Fruit fly (Drosophila melanogaster) whole organism, larva: ENCODE results near the gene sdt.

Experiments
- noc ChIP-seq: fragments of 200-800 bp; sonication (Bioruptor generic); optimal IDR thresholded peaks from 3 replicates; lab custom pipeline; 2019; ENCODE audit warnings: missing biosample characterization, mild to moderate bottlenecking, missing genetic modification characterization, moderate library complexity

sdt gene

DNA sequence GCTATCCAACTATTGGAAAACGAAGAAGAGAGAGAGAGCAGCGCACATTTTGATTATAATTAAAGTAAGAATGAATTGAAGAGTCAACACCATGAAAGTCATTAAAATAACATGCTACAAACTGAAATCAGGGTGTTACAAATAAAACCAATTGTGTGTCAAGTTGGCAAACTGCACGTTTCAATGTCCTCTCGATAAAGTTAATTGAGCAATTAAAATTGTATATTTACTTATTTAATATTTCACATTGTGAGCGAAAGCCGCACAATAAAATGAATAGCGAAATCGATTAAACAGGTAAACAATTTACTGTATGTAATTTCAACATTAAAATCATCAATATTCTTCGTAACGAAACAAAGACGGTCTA is 17.8 kb downstream of the sdt start:
- no peak for TF ChIP-seq noc (tag; lab: Kevin White, UChicago)

- TF ChIP-seq noc (tag; lab: Kevin White, UChicago), result no peak
Observed at dm6 chrX:8196598-8197228, 18.4 kb downstream of the sdt start.

dm6 chrX:8198935-8199580 is 20.7 kb downstream of the sdt start:
- peak; percentile 57 for TF ChIP-seq noc (tag; lab: Kevin White, UChicago)

dm6 chrX:8202724-8203362 is 24.5 kb downstream of the sdt start:
- peak; percentile 13 for TF ChIP-seq noc (tag; lab: Kevin White, UChicago)

DNA sequence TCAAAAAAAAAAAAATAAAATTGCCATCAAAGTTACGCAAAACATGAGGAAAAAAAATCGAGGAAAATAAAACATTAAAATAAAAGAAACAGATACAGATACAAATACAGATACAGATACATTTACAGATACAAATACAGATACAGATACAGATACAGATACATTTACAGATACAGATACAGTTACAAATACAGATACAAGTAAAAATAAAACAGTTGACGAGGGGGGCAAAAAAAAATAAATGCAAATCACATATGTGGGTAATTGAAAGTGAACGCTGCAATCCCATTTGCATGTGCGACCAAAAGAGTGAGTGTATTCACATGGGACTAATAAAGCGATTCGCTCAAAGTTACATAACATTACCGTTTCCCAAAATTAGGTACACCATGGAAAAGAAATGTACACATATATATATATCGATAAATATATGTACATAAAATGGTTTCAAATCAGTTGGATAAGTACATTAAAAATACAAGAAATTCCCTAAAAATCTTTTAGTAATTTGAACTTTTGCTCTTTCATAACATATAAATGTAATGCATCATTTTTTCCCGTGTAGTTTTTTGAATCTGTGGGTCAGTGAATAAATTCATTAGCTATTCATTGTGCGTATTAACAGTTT is 27.4 kb downstream of the sdt start:
- no peak for TF ChIP-seq noc (tag; lab: Kevin White, UChicago)

DNA sequence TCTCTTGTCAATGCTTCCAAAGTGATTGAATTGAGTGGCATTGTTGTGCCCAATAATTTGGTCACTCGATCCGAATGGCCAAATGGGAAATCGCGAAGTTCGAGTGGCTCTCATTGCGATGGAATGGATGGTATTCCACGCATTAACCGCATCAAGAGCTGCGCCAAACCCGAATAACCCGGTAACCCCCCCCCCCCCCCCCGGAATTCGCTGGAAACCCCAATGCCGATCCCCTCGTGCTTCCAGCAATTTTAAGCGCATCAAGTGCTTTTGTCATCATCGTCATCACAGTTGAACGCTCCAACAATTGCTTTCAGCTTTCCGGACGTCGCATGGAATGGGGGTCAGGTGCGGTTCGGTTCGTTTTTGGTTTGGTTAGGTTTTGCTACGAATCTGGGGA is 28.2 kb downstream of the sdt start:
- no peak for TF ChIP-seq noc (tag; lab: Kevin White, UChicago)

- no peak for TF ChIP-seq noc (tag; lab: Kevin White, UChicago)
Observed at dm6 chrX:8207054-8207453, 28.7 kb downstream of the sdt start.

DNA sequence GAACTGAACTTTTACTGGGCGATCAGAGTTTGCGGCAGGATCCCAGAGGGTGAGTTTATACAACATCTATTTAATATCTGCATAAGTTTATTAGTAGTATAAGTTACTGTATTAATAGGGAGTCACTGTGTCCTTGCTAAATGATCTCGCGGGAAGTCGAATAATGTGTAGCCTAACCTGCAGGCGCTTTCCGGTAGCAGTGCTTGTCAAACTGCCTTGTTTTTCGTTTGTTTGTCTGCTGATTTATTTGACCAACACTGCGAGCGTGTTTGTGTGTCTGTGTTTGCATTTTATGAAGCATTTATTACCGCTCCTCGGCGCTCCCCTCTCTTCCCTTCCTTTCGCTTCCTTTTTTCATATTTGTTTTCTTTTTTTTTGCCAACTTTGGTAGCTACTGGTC is 32.3 kb downstream of the sdt start:
- no peak for TF ChIP-seq noc (tag; lab: Kevin White, UChicago)

- no peak for TF ChIP-seq noc (tag; lab: Kevin White, UChicago)
Observed at dm6 chrX:8211094-8211730, 32.9 kb downstream of the sdt start.

DNA sequence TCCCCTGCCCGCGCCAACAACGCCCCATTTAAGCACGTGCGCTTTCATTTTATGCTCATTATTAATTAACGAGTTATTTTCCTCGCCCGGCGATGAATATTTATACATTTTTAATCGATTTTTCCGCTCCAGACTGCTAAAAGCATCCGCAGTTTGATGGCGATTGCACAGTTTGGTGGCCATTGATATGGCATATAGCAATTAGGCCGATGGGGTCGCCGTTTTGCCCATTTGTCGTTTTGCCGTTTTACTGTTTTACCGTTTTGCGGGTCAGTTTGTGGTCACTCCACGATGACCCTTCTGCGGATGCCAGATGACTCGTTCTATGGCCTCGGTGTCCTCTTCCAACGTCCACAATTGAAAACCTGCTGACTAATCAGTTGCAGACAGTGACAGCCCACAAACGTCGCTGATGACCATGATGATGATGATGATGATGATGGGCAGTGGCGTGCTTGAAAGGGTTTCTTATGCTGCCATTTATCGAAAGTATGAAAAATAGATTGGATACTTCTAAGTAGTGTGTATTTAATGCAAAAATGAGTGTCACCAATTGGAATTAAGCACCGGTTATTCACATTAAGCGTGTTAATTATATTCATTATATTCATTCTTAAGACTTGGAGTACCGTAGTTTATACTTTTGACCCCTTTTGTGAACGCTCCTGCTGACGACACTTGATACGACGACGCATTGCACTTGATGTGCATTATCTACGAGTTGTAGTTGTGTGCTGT is 33.6 kb downstream of the sdt start:
- TF ChIP-seq noc (tag; lab: Kevin White, UChicago), result no peak

- no peak for TF ChIP-seq noc (tag; lab: Kevin White, UChicago)
Observed at dm6 chrX:8214017-8214416, 35.7 kb downstream of the sdt start.

DNA sequence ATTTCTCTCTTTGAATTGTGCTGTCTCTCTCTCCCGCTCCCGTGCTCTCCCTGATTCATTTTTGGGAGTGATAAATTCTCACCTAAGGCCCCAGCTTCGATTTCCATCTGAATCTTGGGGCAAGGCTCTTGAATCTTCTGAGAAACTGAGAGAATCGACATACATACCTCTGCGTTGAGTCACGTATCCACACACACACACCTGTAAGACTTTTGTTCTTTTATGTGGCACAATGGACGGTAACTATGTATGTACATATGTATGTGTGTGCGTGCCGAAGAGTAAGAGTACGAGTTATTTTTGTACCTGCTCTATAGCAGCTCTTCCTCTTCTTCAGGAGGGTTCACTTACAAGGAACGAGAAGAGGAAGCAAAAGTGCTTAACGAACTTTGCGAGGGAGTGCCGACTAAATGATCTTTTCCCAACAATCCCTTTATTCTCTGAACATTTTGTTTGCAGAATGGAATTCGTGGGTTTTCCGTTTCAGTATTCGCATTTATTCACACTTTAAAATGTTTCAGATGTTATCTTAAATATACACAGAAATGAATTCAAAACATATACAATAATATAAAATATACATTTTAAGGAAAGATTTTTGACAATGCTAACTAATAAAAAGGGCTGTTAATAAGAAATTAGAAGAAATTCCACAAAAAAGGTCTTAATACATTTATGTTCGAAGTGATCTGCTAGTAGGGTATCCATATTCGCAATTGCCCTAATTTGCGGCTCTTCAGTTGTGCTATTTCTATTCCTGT is 36.9 kb downstream of the sdt start:
- no peak for TF ChIP-seq noc (tag; lab: Kevin White, UChicago)

DNA sequence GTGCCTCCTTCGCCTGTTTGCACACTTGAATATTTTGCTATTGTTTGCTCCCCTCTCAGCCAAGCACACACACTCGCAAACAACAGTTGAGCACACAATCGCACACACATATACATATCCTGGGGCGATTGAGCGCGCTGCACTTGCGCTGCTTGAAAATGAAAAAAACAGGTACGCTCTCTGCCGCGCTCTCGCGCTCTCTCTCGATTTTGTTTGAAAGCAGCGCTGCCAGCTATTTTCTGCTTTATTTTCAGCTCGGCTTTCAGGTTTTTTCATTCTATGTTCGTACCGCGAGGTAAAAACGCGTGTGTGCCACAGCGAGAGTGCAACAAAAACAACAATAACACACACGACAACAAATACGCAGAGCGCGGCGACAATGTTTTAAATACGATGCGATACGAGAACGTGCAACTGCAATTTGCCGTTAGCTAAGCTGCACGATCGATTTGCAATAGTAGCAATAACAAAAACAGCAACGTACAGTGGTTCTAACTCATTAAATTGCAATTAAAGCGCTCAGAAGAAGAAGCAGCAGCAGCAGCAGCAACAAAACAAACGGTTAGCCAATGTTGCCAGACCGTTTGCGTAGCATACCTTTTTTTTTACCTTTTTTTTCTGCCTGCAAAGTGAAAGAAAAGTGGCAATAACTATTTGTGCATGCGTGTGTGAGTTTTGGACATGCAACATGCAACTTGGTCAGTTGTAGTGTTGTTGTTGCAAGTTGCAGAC is 37.7 kb downstream of the sdt start:
- no peak for TF ChIP-seq noc (tag; lab: Kevin White, UChicago)

DNA sequence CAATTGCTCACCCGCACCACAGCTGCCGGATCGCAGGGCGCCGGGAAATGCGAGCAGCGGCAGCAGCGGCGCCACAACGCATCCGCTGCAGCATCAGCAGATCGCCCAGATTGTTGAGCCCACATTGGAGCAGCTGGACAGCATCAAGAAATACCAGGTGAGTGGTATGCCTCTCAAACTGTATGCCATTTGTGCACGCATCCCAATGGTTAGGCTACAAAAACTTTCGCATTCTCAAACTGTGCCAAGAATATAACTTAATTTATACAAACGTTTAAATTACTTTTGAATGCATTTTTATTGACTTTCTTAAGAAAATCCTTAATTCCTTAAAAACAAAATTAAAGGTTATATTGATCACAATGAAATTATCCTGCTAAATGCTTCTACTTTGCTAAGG is 49.6 kb downstream of the sdt start:
- no peak for TF ChIP-seq noc (tag; lab: Kevin White, UChicago)
